Worm (Caenorhabditis elegans): ENCODE results near the gene odd-2.

ce11 chrX:6201542-6201941, 41.2 kb upstream of the odd-2 start:
- TF ChIP-seq ztf-29 (GFP tag; IDR thresholded peaks at IDR 0.05) (no peak), flt-1 (GFP tag; IDR thresholded peaks at IDR 0.05) (no peak), T22C8.4 (GFP tag; IDR thresholded peaks at IDR 0.05) (no peak), cog-1 (tag; optimal IDR thresholded peaks at IDR 0.05) (no peak), ref-1 (GFP tag; conservative IDR thresholded peaks at IDR 0.05) (no peak)
